Worm (Caenorhabditis elegans) whole organism, L4 larva: Measurements from ENCODE around the gene C11G6.2.

ENCODE experiments used
- F37D6.2 ChIP-seq: sonication (generic microtip); optimal IDR thresholded peaks from 2 replicates; lab custom pipeline; 2016; ENCODE audit warnings: mild to moderate bottlenecking, missing genetic modification characterization, missing compliant biosample characterization
- F44E2.7 ChIP-seq: fragments of 200-800 bp; sonication (Bioruptor generic); IDR thresholded peaks from 2 replicates; pipeline ENCODE4 v2.1.2; 2022; ENCODE audit warnings: missing genetic modification characterization, missing compliant biosample characterization
- Y105C5A.15 ChIP-seq: fragments of 200-800 bp; sonication (Bioruptor generic); IDR thresholded peaks from 2 replicates; pipeline ENCODE4 v1.3.6; 2022; ENCODE audit warnings: missing genetic modification characterization, missing compliant biosample characterization
- Y48G9A.11 ChIP-seq: fragments of 200-800 bp; sonication (Bioruptor generic); IDR thresholded peaks from 2 replicates; pipeline ENCODE4 v1.3.6; 2022; ENCODE audit warnings: missing genetic modification reagents, missing genetic modification characterization, missing compliant biosample characterization
- ceh-20 ChIP-seq: fragments of 200-800 bp; sonication (Bioruptor generic); IDR thresholded peaks from 2 replicates; pipeline ENCODE4 v1.3.6; 2022; ENCODE audit warnings: missing genetic modification reagents, missing genetic modification characterization, missing compliant biosample characterization
- ceh-62 ChIP-seq: sonication (generic microtip); optimal IDR thresholded peaks from 2 replicates; lab custom pipeline; 2017; ENCODE audit warnings: missing biosample characterization, missing genetic modification characterization
- ces-1 ChIP-seq: fragments of 150-350 bp; sonication (generic microtip); optimal IDR thresholded peaks from 4 replicates; lab custom pipeline; 2014; ENCODE audit warnings: missing biosample characterization, missing genetic modification reagents, missing genetic modification characterization
- ctbp-1 ChIP-seq: fragments of 200-800 bp; sonication (Bioruptor generic); IDR thresholded peaks from 2 replicates; pipeline ENCODE4 v1.3.6; 2022; ENCODE audit warnings: missing genetic modification reagents, missing genetic modification characterization, missing compliant biosample characterization
- daf-12 ChIP-seq: fragments of 150-350 bp; optimal IDR thresholded peaks from 2 replicates; lab custom pipeline; 2014; ENCODE audit warnings: missing biosample characterization, missing genetic modification reagents, missing genetic modification characterization
- daf-16 ChIP-seq, 3 experiments: sonication (generic microtip); optimal IDR thresholded peaks; 2 replicates each; lab custom pipeline; 2016 to 2017; ENCODE audit warnings: missing genetic modification characterization in 3 of 3, missing genetic modification reagents in 3 of 3, mild to moderate bottlenecking in 2 of 3, missing compliant biosample characterization in 2 of 3, missing biosample characterization in 1 of 3, moderate library complexity in 1 of 3
- dmd-8 ChIP-seq: fragments of 200-800 bp; sonication (Bioruptor generic); IDR thresholded peaks from 2 replicates; pipeline ENCODE4 v1.3.6; 2022; ENCODE audit warnings: missing genetic modification characterization, missing compliant biosample characterization
- dve-1 ChIP-seq: sonication (generic microtip); optimal IDR thresholded peaks from 2 replicates; lab custom pipeline; 2017; ENCODE audit warnings: antibody characterized with exemption, mild to moderate bottlenecking, missing genetic modification characterization, missing compliant biosample characterization; ENCODE audit not compliant: insufficient read depth
- egl-43 ChIP-seq: fragments of 200-800 bp; sonication (Bioruptor generic); IDR thresholded peaks from 2 replicates; pipeline ENCODE4 v1.3.6; 2022; ENCODE audit warnings: missing genetic modification reagents, missing genetic modification characterization, missing compliant biosample characterization
- hlh-11 ChIP-seq: fragments of 200-800 bp; sonication (Bioruptor generic); optimal IDR thresholded peaks from 2 replicates; lab custom pipeline; 2018; ENCODE audit warnings: mild to moderate bottlenecking, missing genetic modification characterization, missing compliant biosample characterization
- hmg-1.1 ChIP-seq: fragments of 200-800 bp; sonication (Bioruptor generic); IDR thresholded peaks from 2 replicates; pipeline ENCODE4 v1.3.6; 2022; ENCODE audit warnings: missing genetic modification reagents, missing genetic modification characterization, missing compliant biosample characterization
- jun-1 ChIP-seq: fragments of 150-350 bp; optimal IDR thresholded peaks from 2 replicates; lab custom pipeline; 2014; ENCODE audit warnings: missing biosample characterization, missing genetic modification reagents, missing genetic modification characterization
- lin-1 ChIP-seq: fragments of 200-800 bp; sonication (Bioruptor generic); IDR thresholded peaks from 2 replicates; pipeline ENCODE4 v1.3.6; 2022; ENCODE audit warnings: missing genetic modification reagents, missing genetic modification characterization, missing compliant biosample characterization
- lin-13 ChIP-seq: fragments of 150-350 bp; optimal IDR thresholded peaks from 2 replicates; lab custom pipeline; 2014; ENCODE audit warnings: missing biosample characterization, missing genetic modification reagents, missing genetic modification characterization
- lin-29 ChIP-seq: fragments of 200-800 bp; sonication (Bioruptor generic); IDR thresholded peaks from 2 replicates; pipeline ENCODE4 v1.3.6; 2022; ENCODE audit warnings: missing genetic modification reagents, missing genetic modification characterization, missing compliant biosample characterization
- lin-39 ChIP-seq: fragments of 150-350 bp; optimal IDR thresholded peaks from 2 replicates; lab custom pipeline; 2014; ENCODE audit warnings: missing biosample characterization, missing genetic modification reagents, missing genetic modification characterization
- lsy-2 ChIP-seq, 2 experiments: fragments of 150-350 bp in 1 of 2; sonication (generic microtip) in 1 of 2; optimal IDR thresholded peaks; 2 replicates each; lab custom pipeline; 2014 to 2017; ENCODE audit warnings: missing biosample characterization in 2 of 2, missing genetic modification characterization in 2 of 2
- madf-5 ChIP-seq, 2 experiments: fragments of 200-800 bp; sonication (Bioruptor generic); IDR thresholded peaks; 2 replicates each; pipeline ENCODE4 v1.3.6; 2022; ENCODE audit warnings: missing compliant biosample characterization in 2 of 2, missing genetic modification characterization in 2 of 2
- mdt-29 ChIP-seq: fragments of 200-800 bp; sonication (Bioruptor generic); IDR thresholded peaks from 2 replicates; pipeline ENCODE4 v1.3.6; 2022; ENCODE audit warnings: missing genetic modification reagents, missing genetic modification characterization, missing compliant biosample characterization
- nhr-102 ChIP-seq: sonication (generic microtip); optimal IDR thresholded peaks from 2 replicates; lab custom pipeline; 2016; ENCODE audit warnings: mild to moderate bottlenecking, missing genetic modification characterization, moderate library complexity, missing compliant biosample characterization
- nhr-11 ChIP-seq: fragments of 150-350 bp; optimal IDR thresholded peaks from 2 replicates; lab custom pipeline; 2014; ENCODE audit warnings: missing biosample characterization, missing genetic modification characterization
- nhr-237 ChIP-seq: sonication (generic microtip); optimal IDR thresholded peaks from 2 replicates; lab custom pipeline; 2017; ENCODE audit warnings: missing biosample characterization, missing genetic modification characterization
- nhr-28 ChIP-seq: fragments of 150-350 bp; optimal IDR thresholded peaks from 2 replicates; lab custom pipeline; 2014; ENCODE audit warnings: missing biosample characterization, missing genetic modification characterization
- nhr-76 ChIP-seq: fragments of 150-350 bp; optimal IDR thresholded peaks from 2 replicates; lab custom pipeline; 2014; ENCODE audit warnings: missing biosample characterization, missing genetic modification characterization
- php-3 ChIP-seq: fragments of 200-800 bp; sonication (Bioruptor generic); IDR thresholded peaks from 2 replicates; pipeline ENCODE4 v1.3.6; 2022; ENCODE audit warnings: missing genetic modification reagents, missing genetic modification characterization, missing compliant biosample characterization
- saeg-2 ChIP-seq: fragments of 200-800 bp; sonication (Bioruptor generic); IDR thresholded peaks from 2 replicates; pipeline ENCODE4 v1.3.6; 2022; ENCODE audit warnings: missing genetic modification reagents, missing genetic modification characterization, missing compliant biosample characterization
- sdz-12 ChIP-seq: fragments of 200-800 bp; sonication (Bioruptor generic); optimal IDR thresholded peaks from 2 replicates; lab custom pipeline; 2018; ENCODE audit warnings: mild to moderate bottlenecking, missing genetic modification characterization, missing compliant biosample characterization
- set-16 ChIP-seq: fragments of 200-800 bp; sonication (Bioruptor generic); IDR thresholded peaks from 2 replicates; pipeline ENCODE4 v1.3.6; 2022; ENCODE audit warnings: missing genetic modification reagents, missing genetic modification characterization, missing compliant biosample characterization
- spr-3 ChIP-seq: fragments of 200-800 bp; sonication (Bioruptor generic); optimal IDR thresholded peaks from 2 replicates; lab custom pipeline; 2018; ENCODE audit warnings: mild to moderate bottlenecking, missing genetic modification characterization, missing compliant biosample characterization
- unc-39 ChIP-seq: sonication (generic microtip); optimal IDR thresholded peaks from 2 replicates; lab custom pipeline; 2017; ENCODE audit warnings: missing biosample characterization, missing genetic modification characterization
- vab-7 ChIP-seq: fragments of 200-800 bp; sonication (Bioruptor generic); IDR thresholded peaks from 2 replicates; pipeline ENCODE4 v1.3.6; 2022; ENCODE audit warnings: missing genetic modification reagents, missing genetic modification characterization, missing compliant biosample characterization
- zag-1 ChIP-seq: fragments of 150-350 bp; optimal IDR thresholded peaks from 2 replicates; lab custom pipeline; 2014; ENCODE audit warnings: missing biosample characterization, missing genetic modification characterization
- zfp-2 ChIP-seq: sonication (generic microtip); optimal IDR thresholded peaks from 2 replicates; lab custom pipeline; 2016; ENCODE audit warnings: mild to moderate bottlenecking, missing genetic modification characterization, missing compliant biosample characterization
- zip-11 ChIP-seq: fragments of 200-800 bp; sonication (Bioruptor generic); IDR thresholded peaks from 2 replicates; pipeline ENCODE4 v1.3.6; 2022; ENCODE audit warnings: missing genetic modification characterization, missing compliant biosample characterization
- ztf-11 ChIP-seq: fragments of 150-350 bp; optimal IDR thresholded peaks from 2 replicates; lab custom pipeline; 2014; ENCODE audit warnings: missing biosample characterization, missing genetic modification characterization
- ztf-7 ChIP-seq: fragments of 150-350 bp; optimal IDR thresholded peaks from 2 replicates; lab custom pipeline; 2014; ENCODE audit warnings: missing biosample characterization, missing genetic modification characterization

C11G6.2 gene

DNA sequence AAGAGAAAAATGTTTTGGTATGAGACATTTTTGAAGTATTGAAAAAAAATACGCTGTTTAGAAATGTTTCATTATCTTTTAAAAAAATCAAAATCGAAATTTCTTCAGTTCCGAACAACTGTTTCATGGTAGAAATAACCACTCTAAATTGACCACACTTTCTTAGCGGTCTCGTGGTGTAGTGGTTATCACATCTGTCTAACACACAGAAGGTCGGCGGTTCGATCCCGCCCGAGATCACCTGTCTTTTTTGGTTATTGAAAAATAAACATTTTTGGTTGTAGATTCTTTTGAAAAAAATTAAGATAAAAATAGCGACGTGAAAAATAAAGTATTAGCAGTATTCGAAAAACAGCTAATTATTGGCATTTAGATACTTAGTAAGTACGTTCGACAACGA is 28.0 kb upstream of the C11G6.2 start (continued):
- no peak for TF ChIP-seq set-16
- TF ChIP-seq ceh-20 (GFP tag; lab: Robert Waterston, UW): 0 out of 2 replicates have a peak, but pooled peaks have one; percentile 25
- peak; percentile 44 for TF ChIP-seq ztf-7 (tag; lab: Kevin White, UChicago)
- TF ChIP-seq daf-16 (GFP tag; optimal IDR thresholded peaks at IDR 0.05; lab: Kevin White, UChicago): peak in 1 of 2 experiments; percentile 77
- peak; percentile 59 for TF ChIP-seq daf-16 (tag; optimal IDR thresholded peaks at IDR 0.05; lab: Kevin White, UChicago)
- TF ChIP-seq dve-1 (tag; lab: Kevin White, UChicago): peak; percentile 65
- TF ChIP-seq F44E2.7 (GFP tag; lab: Robert Waterston, UW): peak; percentile 57; the same call in 1 of the 2 replicates
- no peak for TF ChIP-seq jun-1 (tag; lab: Kevin White, UChicago)
- TF ChIP-seq mdt-29 (GFP tag; lab: Robert Waterston, UW): no peak
- TF ChIP-seq zfp-2 (tag; lab: Kevin White, UChicago): no peak
- peak; percentile 70; the same call in 1 of the 2 replicates for TF ChIP-seq vab-7 (GFP tag; lab: Robert Waterston, UW)
- TF ChIP-seq lin-13 (GFP tag; lab: Kevin White, UChicago): peak; percentile 1
- TF ChIP-seq hlh-11: peak; percentile 54
- TF ChIP-seq ztf-11 (tag; lab: Kevin White, UChicago): no peak
- no peak for TF ChIP-seq nhr-76 (tag; lab: Kevin White, UChicago)
- TF ChIP-seq nhr-28 (tag; lab: Kevin White, UChicago): peak; percentile 12
- TF ChIP-seq lsy-2 (tag; optimal IDR thresholded peaks at IDR 0.05; lab: Kevin White, UChicago): no peak
- no peak for TF ChIP-seq unc-39

ce11 chrX:16306164-16306563 is 22.3 kb upstream of the C11G6.2 start, which contains the start of gene twk-22:
twk-22 (plus strand) TSS chrX:16306464.
- TF ChIP-seq F37D6.2 (tag; lab: Kevin White, UChicago) (no peak), Y48G9A.11 (no peak), madf-5 (GFP tag; IDR thresholded peaks at IDR 0.05; lab: Robert Waterston, UW) (no peak), saeg-2 (GFP tag; lab: Robert Waterston, UW) (no peak), ces-1 (GFP tag; lab: Kevin White, UChicago) (no peak), zip-11 (GFP tag; lab: Robert Waterston, UW) (no peak), Y105C5A.15 (no peak), lin-1 (GFP tag; lab: Robert Waterston, UW) (no peak), zag-1 (tag; lab: Kevin White, UChicago) (no peak), nhr-76 (tag; lab: Kevin White, UChicago) (no peak), unc-39 (no peak), nhr-102 (tag; lab: Kevin White, UChicago) (no peak), lin-39 (tag; lab: Kevin White, UChicago) (no peak), ctbp-1 (GFP tag; lab: Robert Waterston, UW) (no peak), php-3 (GFP tag; lab: Robert Waterston, UW) (no peak), nhr-11 (tag; lab: Kevin White, UChicago) (no peak)

- TF ChIP-seq nhr-237 (tag; lab: Kevin White, UChicago): no peak
- no peak for TF ChIP-seq spr-3 (GFP tag; lab: Kevin White, UChicago)
- TF ChIP-seq sdz-12 (GFP tag; lab: Kevin White, UChicago): no peak
- TF ChIP-seq mdt-29 (GFP tag; lab: Robert Waterston, UW): no peak
- no peak for TF ChIP-seq daf-16 (GFP tag; optimal IDR thresholded peaks at IDR 0.05; lab: Kevin White, UChicago)
- no peak for TF ChIP-seq daf-16 (tag; optimal IDR thresholded peaks at IDR 0.05; lab: Kevin White, UChicago)
- TF ChIP-seq zag-1 (tag; lab: Kevin White, UChicago): no peak
- TF ChIP-seq dmd-8: no peak
- no peak for TF ChIP-seq nhr-28 (tag; lab: Kevin White, UChicago)
- no peak for TF ChIP-seq lin-29 (GFP tag; lab: Robert Waterston, UW)
- TF ChIP-seq dve-1 (tag; lab: Kevin White, UChicago): no peak
- TF ChIP-seq egl-43 (GFP tag; lab: Robert Waterston, UW): 0 out of 2 replicates have a peak, but pooled peaks have one; percentile 47
- TF ChIP-seq daf-12 (tag; lab: Kevin White, UChicago): no peak
- no peak for TF ChIP-seq ceh-62 (tag; lab: Kevin White, UChicago)
- TF ChIP-seq set-16: peak; percentile 93
- TF ChIP-seq hmg-1.1: no peak
- no peak for TF ChIP-seq zip-11 (GFP tag; lab: Robert Waterston, UW)
These were observed 18.7 kb upstream of the C11G6.2 start for ce11 chrX:16309705-16310104.
